Worm (Caenorhabditis elegans) whole organism, mixed stage, embryonic: Measurements from ENCODE around the gene srw-62.

Experiments
- ces-1 ChIP-seq: fragments of 150-350 bp; optimal IDR thresholded peaks from 2 replicates; lab custom pipeline; 2014; ENCODE audit warnings: missing biosample characterization, missing genetic modification reagents, missing genetic modification characterization
- cnd-1 ChIP-seq: fragments of 200-800 bp; sonication (Bioruptor generic); optimal IDR thresholded peaks from 2 replicates; lab custom pipeline; 2018; ENCODE audit warnings: mild to moderate bottlenecking, missing genetic modification characterization, missing compliant biosample characterization
- elt-3 ChIP-seq: fragments of 150-350 bp; optimal IDR thresholded peaks from 2 replicates; lab custom pipeline; 2014; ENCODE audit warnings: missing biosample characterization, missing genetic modification characterization
- mep-1 ChIP-seq: fragments of 150-350 bp; optimal IDR thresholded peaks from 2 replicates; lab custom pipeline; 2017; ENCODE audit warnings: missing biosample characterization, missing genetic modification reagents, missing genetic modification characterization, inconsistent platforms
- mls-2 ChIP-seq: sonication (generic microtip); optimal IDR thresholded peaks from 2 replicates; lab custom pipeline; 2016; ENCODE audit warnings: mild to moderate bottlenecking, missing genetic modification characterization, moderate library complexity, missing compliant biosample characterization
- nhr-2 ChIP-seq: fragments of 150-350 bp; optimal IDR thresholded peaks from 2 replicates; lab custom pipeline; 2014; ENCODE audit warnings: missing biosample characterization, missing genetic modification characterization
- nhr-28 ChIP-seq: fragments of 150-350 bp; optimal IDR thresholded peaks from 2 replicates; lab custom pipeline; 2014; ENCODE audit warnings: missing biosample characterization, missing genetic modification characterization
- pha-4 ChIP-seq: fragments of 150-350 bp; optimal IDR thresholded peaks from 2 replicates; lab custom pipeline; 2018; ENCODE audit warnings: missing biosample characterization, missing genetic modification reagents, missing genetic modification characterization
- unc-39 ChIP-seq: fragments of 150-350 bp; optimal IDR thresholded peaks from 2 replicates; lab custom pipeline; 2014; ENCODE audit warnings: missing biosample characterization, missing genetic modification characterization
- zip-8 ChIP-seq: fragments of 150-350 bp; optimal IDR thresholded peaks from 2 replicates; lab custom pipeline; 2014; ENCODE audit warnings: missing biosample characterization, missing genetic modification characterization
- ztf-11 ChIP-seq: fragments of 150-350 bp; optimal IDR thresholded peaks from 2 replicates; lab custom pipeline; 2014; ENCODE audit warnings: missing biosample characterization, missing genetic modification characterization

DNA sequence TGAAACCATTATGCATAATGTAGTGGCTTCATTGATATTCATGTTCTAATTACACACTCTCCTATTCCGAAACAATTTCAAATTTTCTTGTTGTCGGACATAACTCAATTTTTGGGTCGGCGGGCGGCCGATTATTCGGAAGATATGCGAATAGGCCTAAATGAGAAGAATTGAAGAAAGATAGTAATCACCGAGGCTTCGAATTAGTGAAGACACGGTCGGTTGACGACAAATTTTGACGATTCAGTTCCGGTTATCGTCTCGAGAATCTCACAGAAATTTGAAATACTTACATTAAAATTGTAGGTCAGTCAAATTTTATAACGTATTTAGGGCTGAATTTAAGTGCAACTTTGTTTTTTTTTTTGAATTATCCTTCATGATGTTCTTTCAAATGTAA, 22.0 kb upstream of the srw-62 start:
- no peak for TF ChIP-seq ztf-11
- no peak for TF ChIP-seq zip-8 (tag; lab: Kevin White, UChicago)
- TF ChIP-seq unc-39 (tag; lab: Kevin White, UChicago) = no peak
- TF ChIP-seq pha-4 (tag; lab: Kevin White, UChicago) = no peak
- TF ChIP-seq cnd-1 (tag; lab: Kevin White, UChicago) = no peak
- no peak for TF ChIP-seq elt-3 (tag; lab: Kevin White, UChicago)
- TF ChIP-seq nhr-28 (tag; lab: Kevin White, UChicago) = no peak
- TF ChIP-seq mep-1 (tag; lab: Kevin White, UChicago) = no peak
- no peak for TF ChIP-seq nhr-2 (tag; lab: Kevin White, UChicago)
- TF ChIP-seq ces-1 (GFP tag; lab: Kevin White, UChicago) = peak; percentile 86
- TF ChIP-seq mls-2 (tag; lab: Kevin White, UChicago) = no peak
